Fruit fly (Drosophila melanogaster): ENCODE measurements around the gene Zip99C.

Zip99C gene

DNA sequence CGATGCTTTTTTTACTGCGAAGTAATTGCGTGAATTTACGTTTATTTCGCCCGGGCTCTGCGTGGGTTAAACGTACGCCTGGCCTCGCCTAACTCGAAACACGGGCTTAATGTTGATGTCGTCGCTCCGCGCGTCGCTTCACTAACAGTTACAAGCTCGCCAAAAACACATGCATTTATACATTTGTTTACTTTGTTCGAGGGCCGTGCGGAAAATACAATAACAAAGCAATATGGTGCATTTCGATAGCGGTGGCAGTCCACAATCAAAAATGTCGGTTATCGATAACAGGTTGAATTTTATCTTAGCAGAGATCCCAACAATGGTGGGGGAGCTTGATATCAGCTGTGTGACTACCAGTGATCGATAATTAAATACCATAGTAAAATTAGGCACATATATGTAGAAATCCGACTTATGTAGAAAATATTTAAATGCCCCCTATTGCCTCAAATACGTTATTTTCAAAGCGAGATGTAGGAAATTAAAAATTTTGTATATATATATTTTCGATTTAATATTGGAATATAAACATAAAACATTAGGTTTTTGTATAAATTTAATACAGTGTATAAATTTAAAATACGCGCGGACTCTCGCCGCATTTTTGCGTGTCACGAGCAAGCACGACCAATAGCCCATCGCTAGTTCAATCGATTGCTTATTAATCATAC, at the start of gene Zip99C (continued):
- peak; percentile 53 for TF ChIP-seq CG15696 (tag; optimal IDR thresholded peaks at IDR 0.05)
- no peak for TF ChIP-seq run (tag; optimal IDR thresholded peaks at IDR 0.05)
- no peak for TF ChIP-seq CG6175 (GFP tag; IDR thresholded peaks at IDR 0.05)
- TF ChIP-seq CG3847 (GFP tag; IDR thresholded peaks at IDR 0.05): peak; percentile 37; the same call in 1 of the 2 replicates
- no peak for TF ChIP-seq CG12071 (GFP tag; optimal IDR thresholded peaks at IDR 0.05)
- TF ChIP-seq kah (GFP tag; optimal IDR thresholded peaks at IDR 0.05): no peak
- no peak for TF ChIP-seq CG32767 (GFP tag; IDR thresholded peaks at IDR 0.05)
- TF ChIP-seq TFAM (GFP tag; optimal IDR thresholded peaks at IDR 0.05): no peak
- peak; percentile 35 for TF ChIP-seq Vsx1 (GFP tag; optimal IDR thresholded peaks at IDR 0.05)
- TF ChIP-seq ken (GFP tag; IDR thresholded peaks at IDR 0.05): no peak
- TF ChIP-seq CG2120 (GFP tag; optimal IDR thresholded peaks at IDR 0.05): peak; percentile 66
- TF ChIP-seq Scr (GFP tag; IDR thresholded peaks at IDR 0.05; ENCODE audit: partially characterized antibody): peak; percentile 94
- TF ChIP-seq CG14441 (GFP tag; IDR thresholded peaks at IDR 0.05): no peak
- TF ChIP-seq pzg (GFP tag; optimal IDR thresholded peaks at IDR 0.05): peak; percentile 93
- TF ChIP-seq ranshi (GFP tag; IDR thresholded peaks at IDR 0.05): peak; percentile 51; the same call in 1 of the 2 replicates
- TF ChIP-seq corto (GFP tag; optimal IDR thresholded peaks at IDR 0.05): peak; percentile 25
- TF ChIP-seq tll (GFP tag; optimal IDR thresholded peaks at IDR 0.05): peak in 1 of 2 experiments; percentile 18
- no peak for TF ChIP-seq CG14965 (GFP tag; optimal IDR thresholded peaks at IDR 0.05; ENCODE audit: borderline replicate concordance)
- TF ChIP-seq CG1602 (GFP tag; optimal IDR thresholded peaks at IDR 0.05): peak; percentile 23
- TF ChIP-seq Mes4 (GFP tag; optimal IDR thresholded peaks at IDR 0.05): no peak
- TF ChIP-seq dysf (GFP tag; IDR thresholded peaks at IDR 0.05): no peak
- TF ChIP-seq Myb (GFP tag; optimal IDR thresholded peaks at IDR 0.05): peak; percentile 36
- TF ChIP-seq CG14014 (GFP tag; IDR thresholded peaks at IDR 0.05): no peak
- no peak for TF ChIP-seq CG11085 (GFP tag; IDR thresholded peaks at IDR 0.05)
- no peak for TF ChIP-seq usp (GFP tag; optimal IDR thresholded peaks at IDR 0.05)
- peak; percentile 55 for TF ChIP-seq gfzf (GFP tag; optimal IDR thresholded peaks at IDR 0.05)
- no peak for TF ChIP-seq jigr1 (GFP tag; IDR thresholded peaks at IDR 0.05)
- TF ChIP-seq HmgZ (tag; optimal IDR thresholded peaks at IDR 0.05): peak; percentile 30
- TF ChIP-seq h (optimal IDR thresholded peaks at IDR 0.05): no peak
- TF ChIP-seq CG12744 (GFP tag; optimal IDR thresholded peaks at IDR 0.05): no peak
- 0 out of 3 replicates have a peak, but pooled peaks have one; percentile 32 for TF ChIP-seq otp (GFP tag; IDR thresholded peaks at IDR 0.05)
- TF ChIP-seq chif (GFP tag; optimal IDR thresholded peaks at IDR 0.05): peak in 1 of 2 experiments; percentile 2
- peak; percentile 8 for TF ChIP-seq Ssrp (tag; optimal IDR thresholded peaks at IDR 0.05)
- no peak for TF ChIP-seq emc (GFP tag; optimal IDR thresholded peaks at IDR 0.05)
- TF ChIP-seq CG11504 (tag; optimal IDR thresholded peaks at IDR 0.05): no peak

DNA sequence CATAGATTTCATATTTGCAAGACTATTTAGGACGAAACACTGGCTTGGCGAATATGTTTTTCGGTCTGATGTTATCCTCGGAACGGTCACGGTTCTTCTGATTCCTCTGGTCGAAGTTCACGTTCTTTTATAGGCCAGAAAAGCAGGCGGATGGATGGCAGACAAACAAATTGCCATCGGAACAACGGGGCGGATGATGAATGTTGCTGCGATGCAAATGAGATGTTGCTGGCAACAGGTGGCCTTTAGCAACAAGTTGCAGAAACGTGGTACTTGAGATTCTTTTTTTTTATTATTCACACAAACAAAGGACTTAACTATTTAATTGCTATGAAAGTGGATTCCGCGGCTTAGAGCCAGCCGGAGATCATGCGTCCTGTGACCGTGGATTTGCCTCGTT, 45.6 kb upstream of the Zip99C start, which contains the start of gene Capa:
TSS of gene Capa (minus strand) at position 101 of the 400 bp plus-strand sequence.
- TF ChIP-seq CG11504 (tag; optimal IDR thresholded peaks at IDR 0.05): peak; percentile 80
- no peak for TF ChIP-seq CG6765 (GFP tag; optimal IDR thresholded peaks at IDR 0.05)
- no peak for TF ChIP-seq CG6254 (GFP tag; optimal IDR thresholded peaks at IDR 0.05)

DNA sequence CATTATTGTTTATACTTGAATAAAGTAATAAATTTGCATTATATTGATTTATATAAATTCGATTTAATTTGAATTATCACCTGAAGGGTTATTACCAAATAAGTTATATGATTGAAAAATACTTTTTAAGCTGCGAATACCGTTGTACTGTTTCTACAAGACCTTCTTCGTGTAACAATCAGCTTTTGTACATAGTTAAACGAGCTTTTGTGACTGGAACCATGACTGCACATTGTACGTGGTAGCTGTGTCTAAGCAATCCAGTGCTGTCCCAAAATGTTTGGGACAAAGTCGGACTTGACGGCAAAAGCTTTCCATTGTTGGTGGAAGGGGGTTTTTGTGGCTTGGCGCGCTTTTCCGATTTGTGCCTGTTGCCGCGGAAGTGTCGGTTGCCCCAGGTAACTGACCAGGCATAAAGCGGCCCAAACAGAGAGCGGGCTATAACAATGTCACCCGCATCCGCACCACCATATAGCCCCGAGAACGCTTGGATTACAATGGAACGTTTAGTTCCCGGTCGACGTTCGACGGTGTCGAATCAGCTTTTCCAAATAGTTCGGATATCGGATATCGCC, 39.0 kb upstream of the Zip99C start, which contains the start of gene CG31036:
TSS of gene CG31036 (plus strand) at position 507 of the 575 bp plus-strand sequence.
- TF ChIP-seq hth (optimal IDR thresholded peaks at IDR 0.05): no peak
- TF ChIP-seq Myb (GFP tag; optimal IDR thresholded peaks at IDR 0.05): peak; percentile 40
- peak; percentile 79 for TF ChIP-seq CTCF (GFP tag; optimal IDR thresholded peaks at IDR 0.05)
- TF ChIP-seq CG13296 (GFP tag; optimal IDR thresholded peaks at IDR 0.05): no peak
- TF ChIP-seq pzg (GFP tag; optimal IDR thresholded peaks at IDR 0.05): peak; percentile 20
- no peak for TF ChIP-seq trem (tag; optimal IDR thresholded peaks at IDR 0.05)
- TF ChIP-seq chinmo (GFP tag; IDR thresholded peaks at IDR 0.05; ENCODE audit: partially characterized antibody): 0 out of 4 replicates have a peak, but pooled peaks have one; percentile 53
- TF ChIP-seq pum (GFP tag; optimal IDR thresholded peaks at IDR 0.05): no peak
- TF ChIP-seq CG11504 (tag; optimal IDR thresholded peaks at IDR 0.05): peak; percentile 48
- TF ChIP-seq CG13287 (GFP tag; IDR thresholded peaks at IDR 0.05; ENCODE audit: partially characterized antibody): peak; percentile 35; the same call in 1 of the 2 replicates
- peak; percentile 35 for TF ChIP-seq Dp (GFP tag; optimal IDR thresholded peaks at IDR 0.05)
- TF ChIP-seq CG18011 (GFP tag; optimal IDR thresholded peaks at IDR 0.05): peak; percentile 96
- peak; percentile 20 for TF ChIP-seq ewg (GFP tag; optimal IDR thresholded peaks at IDR 0.05)
- TF ChIP-seq scrt (GFP tag; optimal IDR thresholded peaks at IDR 0.05): peak; percentile 53

All from whole organism, embryonic.